Fruit fly (Drosophila melanogaster) whole organism, prepupa: ENCODE results near the gene Ptip.

Experiments
- Blimp-1 ChIP-seq: fragments of 200-800 bp; sonication (Bioruptor generic); optimal IDR thresholded peaks from 3 replicates; lab custom pipeline; 2017; ENCODE audit warnings: missing biosample characterization, missing genetic modification characterization, mild to moderate bottlenecking, moderate library complexity, missing genetic modification reagents
- CG10631 ChIP-seq: fragments of 200-800 bp; sonication (Bioruptor generic); optimal IDR thresholded peaks from 2 replicates; lab custom pipeline; 2016; ENCODE audit warnings: missing biosample characterization, missing genetic modification characterization
- CG11762 ChIP-seq: fragments of 200-800 bp; sonication (Bioruptor generic); optimal IDR thresholded peaks from 3 replicates; lab custom pipeline; 2016; ENCODE audit warnings: missing biosample characterization, missing genetic modification characterization; ENCODE audit not compliant: insufficient read depth
- CG11902 ChIP-seq: fragments of 200-800 bp; sonication (Bioruptor generic); optimal IDR thresholded peaks from 3 replicates; lab custom pipeline; 2016; ENCODE audit warnings: missing biosample characterization, missing genetic modification characterization
- CG1621 ChIP-seq: fragments of 200-800 bp; sonication (Bioruptor generic); optimal IDR thresholded peaks from 3 replicates; lab custom pipeline; 2018; ENCODE audit warnings: missing biosample characterization, mild to moderate bottlenecking, missing genetic modification characterization
- CG16779 ChIP-seq: fragments of 200-800 bp; sonication (Bioruptor generic); optimal IDR thresholded peaks from 3 replicates; lab custom pipeline; 2017; ENCODE audit warnings: missing biosample characterization, mild to moderate bottlenecking, missing genetic modification characterization
- CG3032 ChIP-seq: fragments of 200-800 bp; optimal IDR thresholded peaks from 2 replicates; lab custom pipeline; 2019; ENCODE audit warnings: missing biosample characterization, mild to moderate bottlenecking, missing genetic modification characterization, moderate library complexity
- CG31627 ChIP-seq: fragments of 200-800 bp; sonication (Bioruptor generic); optimal IDR thresholded peaks from 3 replicates; lab custom pipeline; 2016; ENCODE audit warnings: missing biosample characterization, missing genetic modification characterization
- CG32006 ChIP-seq: fragments of 200-800 bp; sonication (Bioruptor generic); optimal IDR thresholded peaks from 3 replicates; lab custom pipeline; 2017; ENCODE audit warnings: missing biosample characterization, mild to moderate bottlenecking, missing genetic modification characterization
- CG3919 ChIP-seq: fragments of 200-800 bp; sonication (Bioruptor generic); optimal IDR thresholded peaks from 3 replicates; lab custom pipeline; 2016; ENCODE audit warnings: missing biosample characterization, missing genetic modification characterization
- CG4318 ChIP-seq: fragments of 200-800 bp; sonication (Bioruptor generic); optimal IDR thresholded peaks from 3 replicates; lab custom pipeline; 2017; ENCODE audit warnings: missing biosample characterization, mild to moderate bottlenecking, missing genetic modification characterization
- CG6163 ChIP-seq: fragments of 200-800 bp; sonication (Bioruptor generic); IDR thresholded peaks from 3 replicates; pipeline ENCODE4 v1.3.6; 2022; ENCODE audit warnings: missing biosample characterization, missing genetic modification characterization
- CG6276 ChIP-seq: fragments of 200-800 bp; sonication (Bioruptor generic); optimal IDR thresholded peaks from 2 replicates; lab custom pipeline; 2017; ENCODE audit warnings: missing biosample characterization, mild to moderate bottlenecking, missing genetic modification characterization
- CG6792 ChIP-seq: fragments of 200-800 bp; sonication (Bioruptor generic); optimal IDR thresholded peaks from 3 replicates; lab custom pipeline; 2016; ENCODE audit warnings: missing biosample characterization, missing genetic modification characterization
- CG6854 ChIP-seq: fragments of 200-800 bp; sonication (Bioruptor generic); optimal IDR thresholded peaks from 2 replicates; lab custom pipeline; 2017; ENCODE audit warnings: missing biosample characterization, mild to moderate bottlenecking, missing genetic modification characterization
- CG7368 ChIP-seq: fragments of 200-800 bp; sonication (Bioruptor generic); optimal IDR thresholded peaks from 3 replicates; lab custom pipeline; 2016; ENCODE audit warnings: missing biosample characterization, missing genetic modification characterization
- CG8119 ChIP-seq: fragments of 200-800 bp; sonication (Bioruptor generic); IDR thresholded peaks from 3 replicates; pipeline ENCODE4 v1.3.6; 2022; ENCODE audit warnings: missing biosample characterization, missing genetic modification characterization
- CG8632 ChIP-seq: fragments of 200-800 bp; sonication (Bioruptor generic); optimal IDR thresholded peaks from 3 replicates; lab custom pipeline; 2016; ENCODE audit warnings: missing biosample characterization, missing genetic modification characterization
- Eip75B ChIP-seq: fragments of 200-800 bp; sonication (Bioruptor generic); optimal IDR thresholded peaks from 3 replicates; lab custom pipeline; 2016; ENCODE audit warnings: missing biosample characterization, missing genetic modification characterization
- Eip78C ChIP-seq: fragments of 200-800 bp; sonication (Bioruptor generic); peaks from one replicate; lab custom pipeline; 2016; ENCODE audit warnings: missing biosample characterization, missing genetic modification characterization
- Ets96B ChIP-seq: fragments of 200-800 bp; optimal IDR thresholded peaks from 2 replicates; lab custom pipeline; 2019; ENCODE audit warnings: missing biosample characterization, mild to moderate bottlenecking, missing genetic modification characterization, moderate library complexity
- Gug ChIP-seq: fragments of 200-800 bp; sonication (Bioruptor generic); IDR thresholded peaks from 2 replicates; pipeline ENCODE4 v1.3.6; 2022; ENCODE audit warnings: missing biosample characterization, missing genetic modification characterization
- Hr38 ChIP-seq: sonication (Bioruptor generic); optimal IDR thresholded peaks from 2 replicates; lab custom pipeline; 2016; ENCODE audit warnings: missing biosample characterization, missing genetic modification characterization
- Hr39 ChIP-seq: fragments of 200-800 bp; sonication (Bioruptor generic); optimal IDR thresholded peaks from 2 replicates; lab custom pipeline; 2016; ENCODE audit warnings: missing biosample characterization, missing genetic modification characterization
- Hr4 ChIP-seq: fragments of 200-800 bp; sonication (Bioruptor generic); optimal IDR thresholded peaks from 3 replicates; lab custom pipeline; 2016; ENCODE audit warnings: missing biosample characterization, missing genetic modification characterization
- Lpt ChIP-seq: fragments of 200-800 bp; sonication (Bioruptor generic); optimal IDR thresholded peaks from 3 replicates; lab custom pipeline; 2016; ENCODE audit warnings: missing biosample characterization, missing genetic modification characterization
- Met ChIP-seq: fragments of 200-800 bp; sonication (Bioruptor generic); optimal IDR thresholded peaks from 3 replicates; lab custom pipeline; 2016; ENCODE audit warnings: missing biosample characterization, missing genetic modification characterization
- OdsH ChIP-seq: fragments of 200-800 bp; sonication (Bioruptor generic); optimal IDR thresholded peaks from 3 replicates; lab custom pipeline; 2016; ENCODE audit warnings: missing biosample characterization, missing genetic modification characterization
- Sox102F ChIP-seq: fragments of 200-800 bp; sonication (Bioruptor generic); optimal IDR thresholded peaks from 2 replicates; lab custom pipeline; 2016; ENCODE audit warnings: missing biosample characterization, mild to moderate bottlenecking, missing genetic modification characterization
- Sox14 ChIP-seq: fragments of 200-800 bp; sonication (Bioruptor generic); optimal IDR thresholded peaks from 3 replicates; lab custom pipeline; 2016; ENCODE audit warnings: missing biosample characterization, missing genetic modification characterization
- achi ChIP-seq: fragments of 200-800 bp; sonication (Bioruptor generic); optimal IDR thresholded peaks from 3 replicates; lab custom pipeline; 2016; ENCODE audit warnings: missing biosample characterization, missing genetic modification characterization
- acj6 ChIP-seq: fragments of 200-800 bp; sonication (Bioruptor generic); optimal IDR thresholded peaks from 3 replicates; lab custom pipeline; 2016; ENCODE audit warnings: missing biosample characterization, missing genetic modification characterization
- cyc ChIP-seq: fragments of 200-800 bp; sonication (Bioruptor generic); optimal IDR thresholded peaks from 3 replicates; lab custom pipeline; 2016; ENCODE audit warnings: missing biosample characterization, missing genetic modification characterization
- dac ChIP-seq: fragments of 200-800 bp; sonication (Bioruptor generic); optimal IDR thresholded peaks from 2 replicates; lab custom pipeline; 2017; ENCODE audit warnings: missing biosample characterization, mild to moderate bottlenecking, missing genetic modification characterization
- eg ChIP-seq: fragments of 200-800 bp; sonication (Bioruptor generic); IDR thresholded peaks from 3 replicates; pipeline ENCODE4 v1.3.6; 2022; ENCODE audit warnings: missing biosample characterization, missing genetic modification characterization
- esn ChIP-seq: fragments of 200-800 bp; sonication (Bioruptor generic); optimal IDR thresholded peaks from 2 replicates; lab custom pipeline; 2016; ENCODE audit warnings: missing biosample characterization, mild to moderate bottlenecking, missing genetic modification characterization, moderate library complexity
- fd59A ChIP-seq: fragments of 200-800 bp; sonication (Bioruptor generic); optimal IDR thresholded peaks from 2 replicates; lab custom pipeline; 2017; ENCODE audit warnings: missing biosample characterization, mild to moderate bottlenecking, missing genetic modification characterization, missing genetic modification reagents
- fkh ChIP-seq: fragments of 200-800 bp; sonication (Bioruptor generic); optimal IDR thresholded peaks from 3 replicates; lab custom pipeline; 2017; ENCODE audit warnings: missing biosample characterization, mild to moderate bottlenecking, missing genetic modification characterization, moderate library complexity
- lz ChIP-seq: fragments of 200-800 bp; sonication (Bioruptor generic); optimal IDR thresholded peaks from 3 replicates; lab custom pipeline; 2016; ENCODE audit warnings: missing biosample characterization, missing genetic modification characterization
- pdm3 ChIP-seq: fragments of 200-800 bp; sonication (Bioruptor generic); optimal IDR thresholded peaks from 3 replicates; lab custom pipeline; 2016; ENCODE audit warnings: missing biosample characterization, missing genetic modification characterization
- salr ChIP-seq, 2 experiments: fragments of 200-800 bp; sonication (Bioruptor generic); optimal IDR thresholded peaks; 3 replicates each; lab custom pipeline; 2016 to 2018; ENCODE audit warnings: missing biosample characterization in 2 of 2, missing genetic modification characterization in 2 of 2, mild to moderate bottlenecking in 1 of 2
- spab ChIP-seq: fragments of 200-800 bp; sonication (Bioruptor generic); optimal IDR thresholded peaks from 2 replicates; lab custom pipeline; 2017; ENCODE audit warnings: missing biosample characterization, mild to moderate bottlenecking, missing genetic modification characterization, missing genetic modification reagents
- ss ChIP-seq, 2 experiments: fragments of 200-800 bp; sonication (Bioruptor generic); optimal IDR thresholded peaks; 2 replicates in 1 of 2; 3 replicates in 1 of 2; lab custom pipeline; 2017 to 2018; ENCODE audit warnings: mild to moderate bottlenecking in 2 of 2, missing biosample characterization in 2 of 2, missing genetic modification characterization in 2 of 2, moderate library complexity in 1 of 2
- svp ChIP-seq: fragments of 200-800 bp; sonication (Bioruptor generic); peaks from one replicate; lab custom pipeline; 2016; ENCODE audit warnings: missing biosample characterization, missing genetic modification characterization
- topi ChIP-seq: fragments of 200-800 bp; sonication (Bioruptor generic); optimal IDR thresholded peaks from 3 replicates; lab custom pipeline; 2016; ENCODE audit warnings: missing biosample characterization, missing genetic modification characterization
- vri ChIP-seq: fragments of 200-800 bp; sonication (Bioruptor generic); optimal IDR thresholded peaks from 3 replicates; lab custom pipeline; 2016; ENCODE audit warnings: missing biosample characterization, mild to moderate bottlenecking, missing genetic modification characterization

Gene Ptip

dm6 chr3L:14059266-14059974, 30.5 kb upstream of the Ptip start (continued):
- TF ChIP-seq Gug = peak; percentile 25; the same call in 1 of the 2 replicates
- TF ChIP-seq CG4318 (GFP tag; lab: Kevin White, UChicago) = no peak
- peak; percentile 54 for TF ChIP-seq Met (GFP tag; lab: Kevin White, UChicago)
- TF ChIP-seq CG3032 (tag; lab: Kevin White, UChicago) = peak; percentile 20
- TF ChIP-seq CG6792 = no peak
- TF ChIP-seq Blimp-1 (GFP tag; lab: Kevin White, UChicago) = no peak
- peak; percentile 39 for TF ChIP-seq Hr39
- TF ChIP-seq fd59A (GFP tag; lab: Kevin White, UChicago) = no peak
- TF ChIP-seq cyc (GFP tag; lab: Kevin White, UChicago) = peak; percentile 37
- TF ChIP-seq Hr4 (GFP tag; lab: Kevin White, UChicago) = no peak
- peak; percentile 51 for TF ChIP-seq Sox102F (GFP tag; lab: Kevin White, UChicago)
- TF ChIP-seq Sox14 (GFP tag; lab: Kevin White, UChicago) = no peak
- peak; percentile 36 for TF ChIP-seq lz (GFP tag; lab: Kevin White, UChicago)
- peak; percentile 8 for TF ChIP-seq spab (GFP tag; lab: Kevin White, UChicago)
- TF ChIP-seq CG1621 = no peak
- peak; percentile 30 for TF ChIP-seq CG8632 (GFP tag; lab: Kevin White, UChicago)
- TF ChIP-seq svp (GFP tag; lab: Kevin White, UChicago) = peak; percentile 98
- no peak for TF ChIP-seq CG11762 (GFP tag; lab: Kevin White, UChicago)
- no peak for TF ChIP-seq vri (GFP tag; lab: Kevin White, UChicago)
- no peak for TF ChIP-seq CG16779 (tag; lab: Kevin White, UChicago)
- TF ChIP-seq Hr38 (GFP tag; lab: Kevin White, UChicago) = no peak
- TF ChIP-seq ss (GFP tag; optimal IDR thresholded peaks at IDR 0.05; lab: Kevin White, UChicago) = peak; percentile 58 to 80
- peak; percentile 18 for TF ChIP-seq CG7368 (GFP tag; lab: Kevin White, UChicago)
- TF ChIP-seq Lpt = no peak
- no peak for TF ChIP-seq dac (GFP tag; lab: Kevin White, UChicago)
- TF ChIP-seq CG10631 = peak; percentile 17
- TF ChIP-seq Eip78C (GFP tag; lab: Kevin White, UChicago) = peak; percentile 82
- peak; percentile 52 for TF ChIP-seq pdm3 (GFP tag; lab: Kevin White, UChicago)
- peak; percentile 25 for TF ChIP-seq OdsH (GFP tag; lab: Kevin White, UChicago)
- TF ChIP-seq CG8119 = no peak
- TF ChIP-seq Eip75B (GFP tag; lab: Kevin White, UChicago) = peak; percentile 28
- TF ChIP-seq acj6 = peak; percentile 43
- peak; percentile 51 for TF ChIP-seq achi (GFP tag; lab: Kevin White, UChicago)
- peak; percentile 49 for TF ChIP-seq CG6854 (GFP tag; lab: Kevin White, UChicago)
- TF ChIP-seq CG6163 (GFP tag; lab: Robert Waterston, UW) = peak; percentile 36; the same call in 2 of the 3 replicates

dm6 chr3L:14056816-14057215, 27.9 kb upstream of the Ptip start:
- TF ChIP-seq fkh (GFP tag; lab: Kevin White, UChicago) (peak; percentile 74), esn (GFP tag; lab: Kevin White, UChicago) (no peak)

dm6 chr3L:14055815-14056516, 27.0 kb upstream of the Ptip start:
- TF ChIP-seq CG32006 (GFP tag; lab: Kevin White, UChicago) (no peak), CG6854 (GFP tag; lab: Kevin White, UChicago) (no peak), CG8119 (no peak), Sox102F (GFP tag; lab: Kevin White, UChicago) (peak; percentile 53), Sox14 (GFP tag; lab: Kevin White, UChicago) (no peak), CG11902 (no peak), CG3919 (GFP tag; lab: Kevin White, UChicago) (no peak), CG3032 (tag; lab: Kevin White, UChicago) (no peak), Gug (no peak), topi (GFP tag; lab: Kevin White, UChicago) (peak; percentile 30), Ets96B (tag; lab: Kevin White, UChicago) (no peak), CG6276 (GFP tag; lab: Kevin White, UChicago) (no peak), achi (GFP tag; lab: Kevin White, UChicago) (peak; percentile 15), fkh (GFP tag; lab: Kevin White, UChicago) (peak; percentile 29), CG31627 (GFP tag; lab: Kevin White, UChicago) (peak; percentile 0), salr (GFP tag; optimal IDR thresholded peaks at IDR 0.05; lab: Kevin White, UChicago) (no peak), CG6163 (GFP tag; lab: Robert Waterston, UW) (no peak), OdsH (GFP tag; lab: Kevin White, UChicago) (peak; percentile 15), CG10631 (peak; percentile 7), dac (GFP tag; lab: Kevin White, UChicago) (no peak), eg (GFP tag; lab: Robert Waterston, UW) (no peak)
